Fruit fly (Drosophila melanogaster) whole organism, embryonic: Measurements from ENCODE around the gene TotM.
A peak's percentile ranks its signal among the peaks of the same experiment; 100 is the strongest.

Experiments
- ATbp ChIP-seq: fragments of 200-800 bp; sonication (Bioruptor generic); optimal IDR thresholded peaks from 2 replicates; lab custom pipeline; 2017; ENCODE audit warnings: missing biosample characterization, mild to moderate bottlenecking, missing genetic modification characterization, missing genetic modification reagents
- Aef1 ChIP-seq: fragments of 200-800 bp; sonication (Bioruptor generic); IDR thresholded peaks from 3 replicates; pipeline ENCODE4 v1.3.6; 2022; ENCODE audit warnings: missing biosample characterization, missing genetic modification characterization
- Bteb2 ChIP-seq: fragments of 200-800 bp; sonication (Bioruptor generic); optimal IDR thresholded peaks from 2 replicates; lab custom pipeline; 2016; ENCODE audit warnings: missing biosample characterization, missing genetic modification characterization
- CG10543 ChIP-seq: fragments of 200-800 bp; sonication (Bioruptor generic); optimal IDR thresholded peaks from 3 replicates; lab custom pipeline; 2017; ENCODE audit warnings: missing biosample characterization, mild to moderate bottlenecking, missing genetic modification characterization, moderate library complexity
- CG11456 ChIP-seq: fragments of 200-800 bp; sonication (Bioruptor generic); IDR thresholded peaks from 3 replicates; pipeline ENCODE4 v1.3.6; 2022; ENCODE audit warnings: missing biosample characterization, missing genetic modification characterization
- CG14710 ChIP-seq: fragments of 200-800 bp; sonication (Bioruptor generic); optimal IDR thresholded peaks from 3 replicates; lab custom pipeline; 2019; ENCODE audit warnings: missing biosample characterization, mild to moderate bottlenecking, missing genetic modification characterization, moderate library complexity
- CG14860 ChIP-seq: fragments of 200-800 bp; sonication (Bioruptor generic); IDR thresholded peaks from 3 replicates; pipeline ENCODE4 v1.3.6; 2022; ENCODE audit warnings: missing biosample characterization, missing genetic modification characterization; ENCODE audit not compliant: partially characterized antibody
- CG15696 ChIP-seq: fragments of 200-800 bp; sonication (Bioruptor generic); optimal IDR thresholded peaks from 2 replicates; lab custom pipeline; 2019; ENCODE audit warnings: missing biosample characterization, mild to moderate bottlenecking, missing genetic modification characterization, moderate library complexity
- CG1602 ChIP-seq: fragments of 200-800 bp; sonication (Bioruptor generic); optimal IDR thresholded peaks from 3 replicates; lab custom pipeline; 2016; ENCODE audit warnings: missing biosample characterization, missing genetic modification characterization
- CG18011 ChIP-seq: fragments of 200-800 bp; sonication (Bioruptor generic); optimal IDR thresholded peaks from 2 replicates; lab custom pipeline; 2017; ENCODE audit warnings: missing biosample characterization, missing genetic modification characterization, mild to moderate bottlenecking, moderate library complexity, missing genotype
- CG18262 ChIP-seq: fragments of 200-800 bp; optimal IDR thresholded peaks from 3 replicates; lab custom pipeline; 2019; ENCODE audit warnings: missing biosample characterization, mild to moderate bottlenecking, missing genetic modification characterization, moderate library complexity
- CG18599 ChIP-seq: fragments of 200-800 bp; sonication (Bioruptor generic); optimal IDR thresholded peaks from 3 replicates; lab custom pipeline; 2017; ENCODE audit warnings: missing biosample characterization, missing genetic modification characterization, mild to moderate bottlenecking, moderate library complexity, missing genetic modification reagents
- CG2120 ChIP-seq: fragments of 200-800 bp; sonication (Bioruptor generic); optimal IDR thresholded peaks from 3 replicates; lab custom pipeline; 2016; ENCODE audit warnings: missing biosample characterization, missing genetic modification characterization
- CG3163 ChIP-seq: fragments of 200-800 bp; sonication (Bioruptor generic); optimal IDR thresholded peaks from 3 replicates; lab custom pipeline; 2016; ENCODE audit warnings: missing biosample characterization, missing genetic modification characterization
- CG4854 ChIP-seq: fragments of 200-800 bp; sonication (Bioruptor generic); optimal IDR thresholded peaks from 2 replicates; lab custom pipeline; 2016; ENCODE audit warnings: missing biosample characterization, missing genetic modification characterization, inconsistent platforms
- CG6272 ChIP-seq: fragments of 200-800 bp; sonication (Bioruptor generic); IDR thresholded peaks from 2 replicates; pipeline ENCODE4 v1.3.6; 2022; ENCODE audit warnings: missing biosample characterization, missing genetic modification characterization
- CG6654 ChIP-seq: fragments of 200-800 bp; sonication (Bioruptor generic); optimal IDR thresholded peaks from 2 replicates; lab custom pipeline; 2017; ENCODE audit warnings: missing biosample characterization, mild to moderate bottlenecking, missing genetic modification characterization
- CG6791 ChIP-seq: fragments of 200-800 bp; sonication (Bioruptor generic); IDR thresholded peaks from 3 replicates; pipeline ENCODE4 v1.3.6; 2022; ENCODE audit warnings: missing biosample characterization, missing genetic modification characterization; ENCODE audit not compliant: partially characterized antibody
- CG7372 ChIP-seq: fragments of 200-800 bp; sonication (Bioruptor generic); IDR thresholded peaks from 2 replicates; pipeline ENCODE4 v1.3.6; 2022; ENCODE audit warnings: missing biosample characterization, missing genetic modification characterization
- CG7839 ChIP-seq: fragments of 200-800 bp; sonication (Bioruptor generic); optimal IDR thresholded peaks from 3 replicates; lab custom pipeline; 2018; ENCODE audit warnings: missing biosample characterization, mild to moderate bottlenecking, missing genetic modification characterization, moderate library complexity
- CG8290 ChIP-seq, 3 experiments: fragments of 200-800 bp; sonication (Bioruptor generic); optimal IDR thresholded peaks; 2 replicates each; lab custom pipeline; 2016 to 2019; ENCODE audit warnings: missing biosample characterization in 3 of 3, missing genetic modification characterization in 3 of 3, mild to moderate bottlenecking in 2 of 3, moderate library complexity in 1 of 3
- CG9932 ChIP-seq: fragments of 200-800 bp; sonication (Bioruptor generic); IDR thresholded peaks from 2 replicates; pipeline ENCODE4 v1.3.6; 2022; ENCODE audit warnings: missing biosample characterization, missing genetic modification characterization
- E2f2 ChIP-seq: fragments of 200-800 bp; sonication (Bioruptor generic); IDR thresholded peaks from 2 replicates; pipeline ENCODE4 v1.3.6; 2022; ENCODE audit warnings: missing biosample characterization, missing genetic modification characterization
- Fer3 ChIP-seq: fragments of 200-800 bp; sonication (Bioruptor generic); optimal IDR thresholded peaks from 2 replicates; lab custom pipeline; 2018; ENCODE audit warnings: missing biosample characterization, mild to moderate bottlenecking, missing genetic modification characterization, moderate library complexity
- HLH3B ChIP-seq: fragments of 200-800 bp; sonication (Bioruptor generic); IDR thresholded peaks from 2 replicates; pipeline ENCODE4 v1.3.6; 2022; ENCODE audit warnings: missing biosample characterization, missing genetic modification characterization
- HLH4C ChIP-seq: fragments of 200-800 bp; sonication (Bioruptor generic); IDR thresholded peaks from 3 replicates; pipeline ENCODE4 v1.3.6; 2022; ENCODE audit warnings: missing biosample characterization, missing genetic modification characterization; ENCODE audit not compliant: partially characterized antibody
- MBD-R2 ChIP-seq: fragments of 200-800 bp; sonication (Bioruptor generic); IDR thresholded peaks from 2 replicates; pipeline ENCODE4 v1.3.6; 2022; ENCODE audit warnings: missing biosample characterization, missing genetic modification characterization
- MESR4 ChIP-seq: fragments of 200-800 bp; sonication (Bioruptor generic); optimal IDR thresholded peaks from 2 replicates; lab custom pipeline; 2018; ENCODE audit warnings: missing biosample characterization, mild to moderate bottlenecking, missing genetic modification characterization, moderate library complexity
- Nf-YB ChIP-seq: fragments of 200-800 bp; sonication (Bioruptor generic); optimal IDR thresholded peaks from 3 replicates; lab custom pipeline; 2019; ENCODE audit warnings: missing biosample characterization, mild to moderate bottlenecking, missing genetic modification characterization, moderate library complexity
- Oaz ChIP-seq: fragments of 200-800 bp; sonication (Bioruptor generic); IDR thresholded peaks from 2 replicates; pipeline ENCODE4 v1.3.6; 2022; ENCODE audit warnings: missing biosample characterization, missing genetic modification characterization
- Spps ChIP-seq: fragments of 200-800 bp; sonication (Bioruptor generic); optimal IDR thresholded peaks from 2 replicates; lab custom pipeline; 2018; ENCODE audit warnings: missing biosample characterization, mild to moderate bottlenecking, missing genetic modification characterization
- Xrp1 ChIP-seq: fragments of 200-800 bp; sonication (Bioruptor generic); IDR thresholded peaks from 2 replicates; pipeline ENCODE4 v1.3.6; 2022; ENCODE audit warnings: missing biosample characterization, missing genetic modification characterization
- ato ChIP-seq: fragments of 200-800 bp; sonication (Bioruptor generic); IDR thresholded peaks from 2 replicates; pipeline ENCODE4 v1.3.6; 2022; ENCODE audit warnings: missing biosample characterization, missing genetic modification characterization; ENCODE audit not compliant: partially characterized antibody
- bsh ChIP-seq, 2 experiments: fragments of 200-800 bp; sonication (Bioruptor generic); optimal IDR thresholded peaks; 2 replicates each; lab custom pipeline; 2017 to 2018; ENCODE audit warnings: mild to moderate bottlenecking in 2 of 2, missing biosample characterization in 2 of 2, missing genetic modification characterization in 2 of 2, moderate library complexity in 1 of 2
- cad ChIP-seq: fragments of >200 bp; optimal IDR thresholded peaks from 2 replicates; lab custom pipeline; 2017; ENCODE audit warnings: missing biosample characterization, missing genetic modification characterization
- cas ChIP-seq: fragments of 200-800 bp; sonication (Bioruptor generic); IDR thresholded peaks from 2 replicates; pipeline ENCODE4 v1.3.6; 2022; ENCODE audit warnings: missing biosample characterization, missing genetic modification characterization
- corto ChIP-seq: fragments of 200-800 bp; sonication (Bioruptor generic); optimal IDR thresholded peaks from 2 replicates; lab custom pipeline; 2016; ENCODE audit warnings: missing biosample characterization, mild to moderate bottlenecking, missing genetic modification characterization, moderate library complexity
- ems ChIP-seq: fragments of 200-800 bp; sonication (Bioruptor generic); optimal IDR thresholded peaks from 3 replicates; lab custom pipeline; 2016; ENCODE audit warnings: missing biosample characterization, missing genetic modification characterization
- ewg ChIP-seq: fragments of 200-800 bp; sonication (Bioruptor generic); optimal IDR thresholded peaks from 3 replicates; lab custom pipeline; 2017; ENCODE audit warnings: mild to moderate bottlenecking, missing biosample characterization, missing genetic modification reagents, missing genetic modification characterization
- kah ChIP-seq: fragments of 200-800 bp; sonication (Bioruptor generic); optimal IDR thresholded peaks from 2 replicates; lab custom pipeline; 2018; ENCODE audit warnings: missing biosample characterization, mild to moderate bottlenecking, missing genetic modification characterization
- lbe ChIP-seq: fragments of 200-800 bp; sonication (Bioruptor generic); optimal IDR thresholded peaks from 2 replicates; lab custom pipeline; 2016; ENCODE audit warnings: missing biosample characterization, mild to moderate bottlenecking, missing genetic modification characterization
- luna ChIP-seq: fragments of 200-800 bp; sonication (Bioruptor generic); optimal IDR thresholded peaks from 2 replicates; lab custom pipeline; 2016; ENCODE audit warnings: missing biosample characterization, missing genetic modification characterization
- odd ChIP-seq: fragments of 200-800 bp; sonication (Bioruptor generic); optimal IDR thresholded peaks from 2 replicates; lab custom pipeline; 2017; ENCODE audit warnings: missing biosample characterization, mild to moderate bottlenecking, missing genetic modification characterization
- onecut ChIP-seq: fragments of 200-800 bp; sonication (Bioruptor generic); IDR thresholded peaks from 2 replicates; pipeline ENCODE4 v1.3.6; 2022; ENCODE audit warnings: missing biosample characterization, missing genetic modification characterization
- p53 ChIP-seq: fragments of 200-800 bp; sonication (Bioruptor generic); optimal IDR thresholded peaks from 2 replicates; lab custom pipeline; 2016; ENCODE audit warnings: missing biosample characterization, missing genetic modification characterization
- pros ChIP-seq: fragments of 200-800 bp; sonication (Bioruptor generic); optimal IDR thresholded peaks from 3 replicates; lab custom pipeline; 2019; ENCODE audit warnings: missing biosample characterization, mild to moderate bottlenecking, missing genetic modification characterization, moderate library complexity
- run ChIP-seq: fragments of 200-800 bp; sonication (Bioruptor generic); optimal IDR thresholded peaks from 3 replicates; lab custom pipeline; 2018; ENCODE audit warnings: missing biosample characterization, mild to moderate bottlenecking, missing genetic modification characterization
- trem ChIP-seq: fragments of 200-800 bp; optimal IDR thresholded peaks from 3 replicates; lab custom pipeline; 2019; ENCODE audit warnings: missing biosample characterization, mild to moderate bottlenecking, missing genetic modification characterization, moderate library complexity
- unpg ChIP-seq: fragments of 200-800 bp; sonication (Bioruptor generic); optimal IDR thresholded peaks from 3 replicates; lab custom pipeline; 2018; ENCODE audit warnings: missing biosample characterization, mild to moderate bottlenecking, missing genetic modification characterization, moderate library complexity
- usp ChIP-seq: fragments of >200 bp; optimal IDR thresholded peaks from 2 replicates; lab custom pipeline; 2017; ENCODE audit warnings: missing biosample characterization, missing genetic modification characterization

Gene TotM

DNA sequence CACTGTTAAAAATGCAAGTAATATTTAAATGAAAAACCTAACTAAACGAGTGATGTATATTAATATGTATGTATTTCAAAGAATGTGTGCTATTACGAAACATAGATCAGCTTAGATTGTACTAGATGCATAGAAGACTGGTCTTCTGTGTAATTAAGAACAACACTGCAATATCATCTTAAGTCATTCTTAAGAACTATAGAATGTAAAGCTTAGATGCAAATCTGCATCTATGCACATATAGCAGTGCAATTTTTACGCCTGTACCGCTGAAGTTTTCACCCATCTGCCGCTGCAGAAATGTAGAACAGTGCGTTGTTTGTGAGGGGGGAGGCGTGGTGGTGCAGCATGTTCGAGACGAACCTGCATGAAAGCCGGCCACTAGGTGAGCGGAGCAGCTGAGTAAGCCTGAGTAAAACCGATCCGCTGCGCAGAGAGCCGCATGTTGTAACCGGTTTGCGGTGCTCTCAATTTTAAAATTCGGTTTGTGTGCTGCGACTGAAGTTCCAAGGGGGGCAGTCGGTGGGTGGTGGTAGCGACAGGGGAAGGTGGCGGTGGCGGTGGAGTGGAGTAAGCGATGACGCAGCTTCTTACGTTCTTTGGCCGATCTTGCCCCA, 32.9 kb upstream of the TotM start (continued):
- TF ChIP-seq CG1602 (GFP tag; lab: Kevin White, UChicago) (peak; percentile 8), MESR4 (no peak), CG6654 (GFP tag; lab: Kevin White, UChicago) (peak; percentile 29), Oaz (GFP tag; lab: Robert Waterston, UW) (no peak), luna (no peak), CG7372 (GFP tag; lab: Robert Waterston, UW) (no peak), ewg (no peak), cas (GFP tag; lab: Robert Waterston, UW) (no peak), p53 (GFP tag; lab: Kevin White, UChicago) (no peak), unpg (GFP tag; lab: Kevin White, UChicago) (peak; percentile 11), CG2120 (no peak), bsh (GFP tag; optimal IDR thresholded peaks at IDR 0.05; lab: Kevin White, UChicago) (peak; percentile 76 to 87), onecut (GFP tag; lab: Robert Waterston, UW) (no peak), Spps (tag; lab: Kevin White, UChicago) (peak; percentile 42), CG4854 (GFP tag; lab: Kevin White, UChicago) (no peak), cad (GFP tag; lab: Kevin White, UChicago) (no peak), HLH4C (GFP tag; lab: Robert Waterston, UW) (no peak), ato (GFP tag; lab: Robert Waterston, UW) (0 out of 2 replicates have a peak, but pooled peaks have one; percentile 10), CG11456 (GFP tag; lab: Robert Waterston, UW) (no peak), CG3163 (GFP tag; lab: Kevin White, UChicago) (no peak), CG10543 (GFP tag; lab: Kevin White, UChicago) (no peak), CG18011 (GFP tag; lab: Kevin White, UChicago) (no peak), CG18599 (GFP tag; lab: Kevin White, UChicago) (no peak), Fer3 (tag; lab: Kevin White, UChicago) (no peak), Nf-YB (GFP tag; lab: Kevin White, UChicago) (no peak), ems (GFP tag; lab: Kevin White, UChicago) (no peak), pros (GFP tag; lab: Kevin White, UChicago) (no peak), CG18262 (peak; percentile 72), trem (peak; percentile 43), odd (GFP tag; lab: Kevin White, UChicago) (no peak), kah (GFP tag; lab: Kevin White, UChicago) (no peak), CG15696 (tag; lab: Kevin White, UChicago) (no peak), E2f2 (GFP tag; lab: Robert Waterston, UW) (no peak), MBD-R2 (no peak), Bteb2 (no peak), CG8290 (GFP tag; optimal IDR thresholded peaks at IDR 0.05; lab: Kevin White, UChicago) (no peak), CG8290 (tag; optimal IDR thresholded peaks at IDR 0.05; lab: Kevin White, UChicago) (no peak), CG14860 (GFP tag; lab: Robert Waterston, UW) (no peak), CG14710 (peak; percentile 61), Xrp1 (GFP tag; lab: Robert Waterston, UW) (peak; percentile 36; the same call in 1 of the 2 replicates), usp (GFP tag; lab: Kevin White, UChicago) (no peak), CG9932 (no peak), CG7839 (tag; lab: Kevin White, UChicago) (peak; percentile 39), ATbp (GFP tag; lab: Kevin White, UChicago) (peak; percentile 18), CG6791 (no peak), HLH3B (no peak), corto (GFP tag; lab: Kevin White, UChicago) (no peak), CG6272 (GFP tag; lab: Robert Waterston, UW) (no peak), Aef1 (no peak), lbe (no peak), run (no peak)
